Worm (Caenorhabditis elegans) whole organism, mixed stage, embryonic: ENCODE data around the gene eat-20.
A peak's percentile ranks its signal among the peaks of the same experiment; 100 is the strongest.

Source experiments
- M03D4.4 ChIP-seq: sonication (generic microtip); optimal IDR thresholded peaks from 2 replicates; lab custom pipeline; 2017; ENCODE audit warnings: mild to moderate bottlenecking, missing genetic modification characterization, missing compliant biosample characterization
- bed-3 ChIP-seq: fragments of 200-800 bp; sonication (Bioruptor generic); optimal IDR thresholded peaks from 3 replicates; lab custom pipeline; 2018; ENCODE audit warnings: mild to moderate bottlenecking, missing genetic modification characterization, moderate library complexity, missing compliant biosample characterization
- blmp-1 ChIP-seq: fragments of 150-350 bp; optimal IDR thresholded peaks from 2 replicates; lab custom pipeline; 2014; ENCODE audit warnings: missing biosample characterization, missing genetic modification characterization
- ceh-83 ChIP-seq: fragments of 200-800 bp; sonication (Bioruptor generic); optimal IDR thresholded peaks from 2 replicates; lab custom pipeline; 2018; ENCODE audit warnings: mild to moderate bottlenecking, missing genetic modification characterization, missing compliant biosample characterization
- ces-1 ChIP-seq: fragments of 150-350 bp; optimal IDR thresholded peaks from 2 replicates; lab custom pipeline; 2014; ENCODE audit warnings: missing biosample characterization, missing genetic modification reagents, missing genetic modification characterization
- cnd-1 ChIP-seq: fragments of 200-800 bp; sonication (Bioruptor generic); optimal IDR thresholded peaks from 2 replicates; lab custom pipeline; 2018; ENCODE audit warnings: mild to moderate bottlenecking, missing genetic modification characterization, missing compliant biosample characterization
- drap-1 ChIP-seq: fragments of 200-800 bp; sonication (Bioruptor generic); optimal IDR thresholded peaks from 3 replicates; lab custom pipeline; 2018; ENCODE audit warnings: mild to moderate bottlenecking, missing genetic modification characterization, missing compliant biosample characterization
- elt-1 ChIP-seq: sonication (generic microtip); optimal IDR thresholded peaks from 2 replicates; lab custom pipeline; 2017; ENCODE audit warnings: missing genetic modification characterization, mild to moderate bottlenecking, missing compliant biosample characterization, antibody characterized with exemption, moderate library complexity, borderline replicate concordance; ENCODE audit not compliant: insufficient read depth
- elt-3 ChIP-seq: fragments of 150-350 bp; optimal IDR thresholded peaks from 2 replicates; lab custom pipeline; 2014; ENCODE audit warnings: missing biosample characterization, missing genetic modification characterization
- flh-1 ChIP-seq: fragments of 200-800 bp; sonication (Bioruptor generic); optimal IDR thresholded peaks from 2 replicates; lab custom pipeline; 2018; ENCODE audit warnings: mild to moderate bottlenecking, missing genetic modification characterization, moderate library complexity, missing compliant biosample characterization
- ham-2 ChIP-seq: fragments of 200-800 bp; sonication (Bioruptor generic); optimal IDR thresholded peaks from 2 replicates; lab custom pipeline; 2018; ENCODE audit warnings: mild to moderate bottlenecking, missing genetic modification characterization, missing compliant biosample characterization
- hlh-1 ChIP-seq: fragments of 150-350 bp; optimal IDR thresholded peaks from 2 replicates; lab custom pipeline; 2014; ENCODE audit warnings: missing biosample characterization, missing genetic modification reagents, missing genetic modification characterization
- lin-13 ChIP-seq: fragments of 150-350 bp; optimal IDR thresholded peaks from 2 replicates; lab custom pipeline; 2014; ENCODE audit warnings: missing biosample characterization, missing genetic modification characterization
- lin-32 ChIP-seq: fragments of 200-800 bp; sonication (Bioruptor generic); optimal IDR thresholded peaks from 2 replicates; lab custom pipeline; 2018; ENCODE audit warnings: mild to moderate bottlenecking, missing genetic modification characterization, missing compliant biosample characterization
- lsy-2 ChIP-seq: fragments of 150-350 bp; optimal IDR thresholded peaks from 2 replicates; lab custom pipeline; 2014; ENCODE audit warnings: missing biosample characterization, missing genetic modification characterization
- mep-1 ChIP-seq: fragments of 150-350 bp; optimal IDR thresholded peaks from 2 replicates; lab custom pipeline; 2017; ENCODE audit warnings: missing biosample characterization, missing genetic modification reagents, missing genetic modification characterization, inconsistent platforms
- mls-2 ChIP-seq: sonication (generic microtip); optimal IDR thresholded peaks from 2 replicates; lab custom pipeline; 2016; ENCODE audit warnings: mild to moderate bottlenecking, missing genetic modification characterization, moderate library complexity, missing compliant biosample characterization
- nhr-12 ChIP-seq: fragments of 150-350 bp; optimal IDR thresholded peaks from 2 replicates; lab custom pipeline; 2014; ENCODE audit warnings: missing biosample characterization, missing genetic modification characterization
- nhr-237 ChIP-seq: fragments of 150-350 bp; optimal IDR thresholded peaks from 2 replicates; lab custom pipeline; 2014; ENCODE audit warnings: missing biosample characterization, missing genetic modification characterization
- nhr-76 ChIP-seq: sonication (generic microtip); optimal IDR thresholded peaks from 2 replicates; lab custom pipeline; 2017; ENCODE audit warnings: missing biosample characterization, missing genetic modification characterization
- sem-2 ChIP-seq: fragments of 200-800 bp; sonication (Bioruptor generic); optimal IDR thresholded peaks from 2 replicates; lab custom pipeline; 2018; ENCODE audit warnings: mild to moderate bottlenecking, missing genetic modification characterization, missing compliant biosample characterization
- sptf-1 ChIP-seq: sonication (generic microtip); optimal IDR thresholded peaks from 2 replicates; lab custom pipeline; 2017; ENCODE audit warnings: mild to moderate bottlenecking, missing genetic modification characterization, moderate library complexity, missing compliant biosample characterization
- tbx-8 ChIP-seq: fragments of 200-800 bp; sonication (Bioruptor generic); optimal IDR thresholded peaks from 2 replicates; lab custom pipeline; 2018; ENCODE audit warnings: mild to moderate bottlenecking, missing genetic modification characterization, moderate library complexity, missing compliant biosample characterization
- unc-120 ChIP-seq: sonication (generic microtip); optimal IDR thresholded peaks from 2 replicates; lab custom pipeline; 2017; ENCODE audit warnings: missing genetic modification characterization, missing compliant biosample characterization; ENCODE audit not compliant: poor library complexity, severe bottlenecking
- unc-39 ChIP-seq: fragments of 150-350 bp; optimal IDR thresholded peaks from 2 replicates; lab custom pipeline; 2014; ENCODE audit warnings: missing biosample characterization, missing genetic modification characterization
- unc-62 ChIP-seq: fragments of 150-350 bp; optimal IDR thresholded peaks from 2 replicates; lab custom pipeline; 2014; ENCODE audit warnings: missing biosample characterization, missing genetic modification reagents, missing genetic modification characterization
- zip-8 ChIP-seq: fragments of 150-350 bp; optimal IDR thresholded peaks from 2 replicates; lab custom pipeline; 2014; ENCODE audit warnings: missing biosample characterization, missing genetic modification characterization
- ztf-11 ChIP-seq: fragments of 150-350 bp; optimal IDR thresholded peaks from 2 replicates; lab custom pipeline; 2014; ENCODE audit warnings: missing biosample characterization, missing genetic modification characterization

The eat-20 gene

DNA sequence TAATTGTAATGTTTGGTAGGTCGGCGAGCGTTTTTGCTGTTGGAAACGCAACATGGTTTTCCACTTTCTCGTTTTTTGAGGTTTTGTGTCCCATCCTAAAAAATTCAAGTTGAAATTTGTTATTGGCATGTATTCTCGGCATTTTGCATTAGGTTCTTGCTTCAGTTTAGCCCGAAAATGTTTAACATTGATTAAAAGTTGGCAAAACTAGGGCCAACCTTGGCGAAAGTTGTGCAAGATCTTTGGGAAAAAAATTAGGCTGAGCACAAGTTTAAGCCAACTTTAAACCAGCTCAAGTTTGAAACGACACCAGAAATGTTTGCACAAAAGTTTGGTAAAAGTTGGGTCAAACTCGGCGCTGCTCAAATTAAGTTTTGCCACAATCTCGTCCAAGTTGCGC lies 32.5 kb upstream of the eat-20 start, which contains the start of gene exc-1:
TSS of gene exc-1 (minus strand) at position 101 of the 400 bp plus-strand sequence.
- no peak for TF ChIP-seq nhr-76 (tag; lab: Kevin White, UChicago)
- no peak for TF ChIP-seq lsy-2 (tag; lab: Kevin White, UChicago)
- no peak for TF ChIP-seq ces-1 (GFP tag; lab: Kevin White, UChicago)
- no peak for TF ChIP-seq flh-1 (GFP tag; lab: Kevin White, UChicago)
- TF ChIP-seq unc-62 (GFP tag; lab: Kevin White, UChicago), result no peak
- TF ChIP-seq drap-1, result no peak
- no peak for TF ChIP-seq ham-2 (GFP tag; lab: Kevin White, UChicago)
- no peak for TF ChIP-seq mls-2 (tag; lab: Kevin White, UChicago)
- TF ChIP-seq tbx-8 (GFP tag; lab: Kevin White, UChicago), result no peak
- TF ChIP-seq, all 35 proteins: peak for 0

DNA sequence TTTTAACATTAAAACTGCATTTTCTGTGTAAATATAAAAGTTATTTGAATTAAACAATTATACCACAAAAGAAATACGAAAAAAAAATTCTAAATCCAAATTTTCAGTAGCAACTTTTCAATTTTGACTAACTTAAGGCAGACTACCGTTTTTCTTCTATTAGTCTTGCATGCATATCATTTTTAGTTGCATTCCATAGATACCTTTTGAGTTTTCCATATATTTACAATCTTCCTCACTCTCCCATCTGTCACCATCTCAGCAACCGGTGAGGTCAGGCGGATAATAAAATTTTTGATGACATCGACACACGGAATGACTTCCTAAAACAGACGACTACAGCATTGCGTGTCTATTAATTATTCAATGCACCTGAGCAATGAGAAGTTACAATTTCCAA lies 31.1 kb upstream of the eat-20 start, which contains the start of gene gcy-36:
TSS of gene gcy-36 (plus strand) at position 301 of the 400 bp plus-strand sequence.
- TF ChIP-seq unc-120 (tag; lab: Kevin White, UChicago) (no peak), hlh-1 (tag; lab: Kevin White, UChicago) (no peak), M03D4.4 (tag; lab: Kevin White, UChicago) (no peak), nhr-12 (tag; lab: Kevin White, UChicago) (no peak), drap-1 (no peak), ces-1 (GFP tag; lab: Kevin White, UChicago) (no peak), elt-3 (no peak), sem-2 (no peak), flh-1 (GFP tag; lab: Kevin White, UChicago) (no peak), sptf-1 (tag; lab: Kevin White, UChicago) (no peak), elt-1 (no peak)
- TF ChIP-seq, all 35 proteins: peak for 0

DNA sequence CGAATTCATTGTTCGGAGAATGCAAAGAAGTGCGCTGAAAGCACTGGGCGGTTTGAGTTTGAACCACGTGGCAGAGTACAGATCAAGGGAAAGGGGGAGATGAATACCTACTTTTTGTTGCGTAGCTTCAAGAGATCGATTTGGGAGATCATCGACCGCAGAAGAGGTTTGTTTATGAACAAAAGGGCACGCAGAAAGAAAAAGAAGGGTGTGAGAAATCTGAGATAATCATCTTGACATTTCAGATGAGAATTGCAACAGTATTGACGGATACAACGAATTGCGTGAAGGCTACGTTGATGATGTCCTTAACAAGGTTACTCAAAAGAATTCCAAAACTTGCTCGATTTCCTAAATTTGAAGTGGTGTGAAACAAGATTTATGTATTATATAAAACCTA lies 24.5 kb upstream of the eat-20 start:
- peak; percentile 34 for TF ChIP-seq elt-1
- no peak for TF ChIP-seq ham-2 (GFP tag; lab: Kevin White, UChicago)
- TF ChIP-seq unc-62 (GFP tag; lab: Kevin White, UChicago), result no peak
- TF ChIP-seq nhr-237 (tag; lab: Kevin White, UChicago), result no peak

DNA sequence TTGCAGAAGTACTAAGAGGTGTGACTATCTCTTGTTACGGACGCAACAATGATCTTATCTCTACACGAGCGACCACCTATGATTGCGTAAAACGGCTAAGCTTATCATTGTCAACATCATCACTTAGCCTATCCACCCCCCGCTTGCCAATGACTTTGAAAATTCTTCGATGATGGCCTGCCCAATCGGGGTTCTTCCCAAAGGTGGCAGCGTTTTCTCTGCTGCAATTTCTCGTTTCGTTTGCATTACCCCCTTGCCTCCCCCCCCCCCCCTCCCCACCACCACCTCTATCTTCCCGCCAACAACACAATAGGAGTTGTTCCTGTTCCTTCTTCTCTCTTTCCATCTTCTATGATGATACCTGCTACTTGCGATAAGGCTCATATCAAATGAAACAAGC lies 22.6 kb upstream of the eat-20 start:
- peak; percentile 80 for TF ChIP-seq elt-1
- no peak for TF ChIP-seq cnd-1 (tag; lab: Kevin White, UChicago)
- no peak for TF ChIP-seq mep-1 (tag; lab: Kevin White, UChicago)
- TF ChIP-seq ham-2 (GFP tag; lab: Kevin White, UChicago), result peak; percentile 82
- TF ChIP-seq lin-13 (tag; lab: Kevin White, UChicago), result no peak
- no peak for TF ChIP-seq elt-3

DNA sequence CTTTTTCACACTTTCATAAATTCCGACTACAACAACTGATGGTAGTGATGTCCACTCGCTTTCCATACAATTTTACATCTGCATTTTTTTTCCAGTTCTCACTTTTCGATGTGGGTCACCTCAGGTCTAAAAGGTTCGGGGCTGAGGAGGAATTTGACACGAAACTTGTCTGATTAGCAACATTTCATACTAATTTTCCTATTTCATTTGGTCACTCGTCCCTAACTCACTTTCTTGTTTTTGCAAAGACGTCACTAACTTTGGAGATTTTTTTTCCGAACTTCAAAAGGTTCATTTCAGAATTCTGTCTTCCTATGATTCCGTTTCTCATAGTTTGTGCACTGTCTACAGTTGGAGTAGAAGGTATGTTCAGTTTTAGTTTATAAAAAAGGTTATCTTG lies 22.0 kb upstream of the eat-20 start, which contains the start of gene H13N06.2:
TSS of gene H13N06.2 (plus strand) at position 301 of the 400 bp plus-strand sequence.
- no peak for TF ChIP-seq nhr-237 (tag; lab: Kevin White, UChicago)
- no peak for TF ChIP-seq nhr-12 (tag; lab: Kevin White, UChicago)
- no peak for TF ChIP-seq lsy-2 (tag; lab: Kevin White, UChicago)
- TF ChIP-seq mep-1 (tag; lab: Kevin White, UChicago), result no peak
- TF ChIP-seq elt-1, result no peak
- TF ChIP-seq ham-2 (GFP tag; lab: Kevin White, UChicago), result no peak
- TF ChIP-seq tbx-8 (GFP tag; lab: Kevin White, UChicago), result no peak
- no peak for TF ChIP-seq zip-8
- no peak for TF ChIP-seq ztf-11
- no peak for TF ChIP-seq ceh-83
- no peak for TF ChIP-seq bed-3 (GFP tag; lab: Kevin White, UChicago)
- no peak for TF ChIP-seq blmp-1 (tag; lab: Kevin White, UChicago)
- no peak for TF ChIP-seq unc-120 (tag; lab: Kevin White, UChicago)
- no peak for TF ChIP-seq unc-62 (GFP tag; lab: Kevin White, UChicago)
- TF ChIP-seq ces-1 (GFP tag; lab: Kevin White, UChicago), result no peak

DNA sequence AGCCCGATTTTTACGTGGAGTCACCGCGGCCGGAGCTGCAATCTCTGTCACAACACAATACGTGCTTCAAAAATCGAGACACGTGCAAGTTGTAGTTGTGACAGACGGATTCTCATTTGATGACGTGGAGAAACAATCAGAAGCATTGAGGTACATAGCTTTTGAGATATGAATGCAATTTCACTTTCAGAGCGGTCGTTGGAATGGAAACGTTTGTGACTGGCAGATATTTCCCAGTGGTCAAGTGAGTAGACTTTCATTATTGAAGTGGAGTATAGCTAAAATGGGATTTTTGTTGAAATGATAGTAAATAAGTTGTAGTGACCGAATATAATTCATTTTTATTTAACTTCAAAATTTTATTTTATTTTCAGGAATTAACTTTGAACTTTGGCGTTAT lies 18.7 kb upstream of the eat-20 start:
- no peak for TF ChIP-seq nhr-12 (tag; lab: Kevin White, UChicago)
- no peak for TF ChIP-seq lin-13 (tag; lab: Kevin White, UChicago)
- no peak for TF ChIP-seq lsy-2 (tag; lab: Kevin White, UChicago)
- no peak for TF ChIP-seq unc-39 (tag; lab: Kevin White, UChicago)
- no peak for TF ChIP-seq lin-32 (GFP tag; lab: Kevin White, UChicago)
- no peak for TF ChIP-seq cnd-1 (tag; lab: Kevin White, UChicago)
- TF ChIP-seq unc-120 (tag; lab: Kevin White, UChicago), result no peak
- no peak for TF ChIP-seq blmp-1 (tag; lab: Kevin White, UChicago)
